Worm (Caenorhabditis elegans): ENCODE results near the gene pals-34.

pals-34 gene

DNA sequence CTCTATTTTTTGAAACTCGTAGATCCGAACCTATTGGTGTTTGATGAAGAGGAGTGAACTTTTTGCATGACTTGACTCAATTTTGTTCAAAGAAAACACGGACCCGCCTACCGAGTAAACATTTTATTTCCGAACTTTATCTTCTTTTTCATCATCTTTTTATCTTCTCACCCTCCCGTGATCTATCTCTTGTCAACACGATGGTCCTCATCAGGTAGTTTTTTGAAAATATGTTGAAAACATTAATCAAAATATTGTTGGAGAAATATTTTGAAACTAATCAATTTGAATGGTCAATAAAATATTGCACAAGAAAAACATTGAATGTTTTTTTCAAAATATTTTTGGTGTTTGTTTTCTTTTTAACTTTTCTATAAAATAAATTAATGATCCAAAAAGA is 47.9 kb downstream of the pals-34 start:
- no peak for TF ChIP-seq hmg-20 (GFP tag; IDR thresholded peaks at IDR 0.05)
- no peak for TF ChIP-seq madf-10 (tag; optimal IDR thresholded peaks at IDR 0.05)
- no peak for TF ChIP-seq lsy-27 (tag; optimal IDR thresholded peaks at IDR 0.05; ENCODE audit: borderline replicate concordance, insufficient read depth)
- no peak for TF ChIP-seq him-1 (tag; optimal IDR thresholded peaks at IDR 0.05)
- no peak for TF ChIP-seq ceh-100 (GFP tag; IDR thresholded peaks at IDR 0.05)
- TF ChIP-seq aptf-2 (GFP tag; conservative IDR thresholded peaks at IDR 0.05) = no peak
- TF ChIP-seq F55B11.4 (tag; optimal IDR thresholded peaks at IDR 0.05; ENCODE audit: borderline replicate concordance, insufficient read depth) = no peak
- no peak for TF ChIP-seq ZK185.1 (tag; optimal IDR thresholded peaks at IDR 0.05; ENCODE audit: poor library complexity, severe bottlenecking)
- no peak for TF ChIP-seq sea-2 (GFP tag; IDR thresholded peaks at IDR 0.05)
- no peak for TF ChIP-seq K11D2.4 (GFP tag; IDR thresholded peaks at IDR 0.05)
- no peak for TF ChIP-seq lin-26 (GFP tag; IDR thresholded peaks at IDR 0.05)
- TF ChIP-seq hrde-1 (tag; optimal IDR thresholded peaks at IDR 0.05; ENCODE audit: borderline replicate concordance) = no peak
- TF ChIP-seq repo-1 (tag; optimal IDR thresholded peaks at IDR 0.05) = no peak
- TF ChIP-seq zim-3 (tag; optimal IDR thresholded peaks at IDR 0.05) = no peak
